Worm (Caenorhabditis elegans) whole organism, late embryonic: ENCODE measurements around the gene R09E10.6.

Source experiments
- ceh-19 ChIP-seq: fragments of 200-800 bp; sonication (Bioruptor generic); optimal IDR thresholded peaks from 2 replicates; lab custom pipeline; 2018; ENCODE audit warnings: mild to moderate bottlenecking, missing genetic modification characterization, missing compliant biosample characterization
- ceh-9 ChIP-seq: sonication (generic microtip); optimal IDR thresholded peaks from 2 replicates; lab custom pipeline; 2016; ENCODE audit warnings: mild to moderate bottlenecking, missing genetic modification characterization, inconsistent platforms, missing compliant biosample characterization
- dve-1 ChIP-seq: sonication (generic microtip); optimal IDR thresholded peaks from 2 replicates; lab custom pipeline; 2017; ENCODE audit warnings: antibody characterized with exemption, mild to moderate bottlenecking, missing genetic modification characterization, missing compliant biosample characterization
- lin-11 ChIP-seq: fragments of 200-800 bp; sonication (Bioruptor generic); optimal IDR thresholded peaks from 2 replicates; lab custom pipeline; 2018; ENCODE audit warnings: mild to moderate bottlenecking, missing genetic modification characterization, missing compliant biosample characterization
- nfya-1 ChIP-seq: sonication (generic microtip); optimal IDR thresholded peaks from 2 replicates; lab custom pipeline; 2017; ENCODE audit warnings: missing genetic modification characterization, mild to moderate bottlenecking, missing compliant biosample characterization, antibody characterized with exemption, moderate library complexity
- npax-4 ChIP-seq: sonication (generic microtip); optimal IDR thresholded peaks from 2 replicates; lab custom pipeline; 2016; ENCODE audit warnings: missing genetic modification characterization, missing compliant biosample characterization
- sox-4 ChIP-seq: sonication (generic microtip); optimal IDR thresholded peaks from 2 replicates; lab custom pipeline; 2017; ENCODE audit warnings: mild to moderate bottlenecking, missing genetic modification characterization, inconsistent platforms, missing compliant biosample characterization
- tbx-2 ChIP-seq: sonication (generic microtip); optimal IDR thresholded peaks from 2 replicates; lab custom pipeline; 2016; ENCODE audit warnings: missing genetic modification characterization, missing compliant biosample characterization
- zip-5 ChIP-seq: sonication (generic microtip); optimal IDR thresholded peaks from 2 replicates; lab custom pipeline; 2016; ENCODE audit warnings: missing genetic modification characterization, missing compliant biosample characterization

- TF ChIP-seq npax-4 (tag; lab: Kevin White, UChicago) (no peak), lin-11 (tag; lab: Kevin White, UChicago) (no peak), zip-5 (no peak), tbx-2 (tag; lab: Kevin White, UChicago) (no peak), ceh-19 (GFP tag; lab: Kevin White, UChicago) (no peak), sox-4 (tag; lab: Kevin White, UChicago) (no peak), dve-1 (tag; lab: Kevin White, UChicago) (no peak), ceh-9 (tag; lab: Kevin White, UChicago) (no peak), nfya-1 (tag; lab: Kevin White, UChicago) (no peak)
Observed at ce11 chrIV:10288575-10288974, 5.4 kb downstream of the R09E10.6 start.
